Worm (Caenorhabditis elegans): ENCODE results near the gene ceph-41.

Gene ceph-41

ce11 chrIV:8165950-8166349 lies 38.9 kb downstream of the ceph-41 start, which contains the start of gene B0218.7:
Gene B0218.7, minus strand, starts transcription at chrIV:8166050.
- TF ChIP-seq mls-2 (tag; optimal IDR thresholded peaks at IDR 0.05) (no peak), nhr-76 (tag; optimal IDR thresholded peaks at IDR 0.05) (no peak), lin-13 (tag; optimal IDR thresholded peaks at IDR 0.05) (no peak), sem-2 (GFP tag; optimal IDR thresholded peaks at IDR 0.05) (no peak), lsy-2 (tag; optimal IDR thresholded peaks at IDR 0.05) (no peak), ceh-39 (tag; optimal IDR thresholded peaks at IDR 0.05) (no peak), pha-4 (tag; optimal IDR thresholded peaks at IDR 0.05) (no peak), elt-1 (tag; optimal IDR thresholded peaks at IDR 0.05; ENCODE audit: borderline replicate concordance, insufficient read depth) (no peak), lin-32 (GFP tag; optimal IDR thresholded peaks at IDR 0.05) (no peak), blmp-1 (tag; optimal IDR thresholded peaks at IDR 0.05) (no peak), cnd-1 (tag; optimal IDR thresholded peaks at IDR 0.05) (no peak), ces-1 (GFP tag; optimal IDR thresholded peaks at IDR 0.05) (no peak), nhr-2 (tag; optimal IDR thresholded peaks at IDR 0.05) (no peak), snpc-4 (tag; optimal IDR thresholded peaks at IDR 0.05) (no peak), nhr-12 (tag; optimal IDR thresholded peaks at IDR 0.05) (no peak)

ce11 chrIV:8168660-8169059 lies 41.7 kb downstream of the ceph-41 start, which contains the start of gene clec-52:
Gene clec-52, minus strand, starts transcription at chrIV:8168760.
- no peak for TF ChIP-seq snpc-4 (tag; optimal IDR thresholded peaks at IDR 0.05)

ce11 chrIV:8169674-8170073 lies 42.7 kb downstream of the ceph-41 start, which contains the start of gene C07G1.15:
Gene C07G1.15, plus strand, starts transcription at chrIV:8169974.
- no peak for TF ChIP-seq blmp-1 (tag; optimal IDR thresholded peaks at IDR 0.05)
- no peak for TF ChIP-seq nhr-76 (tag; optimal IDR thresholded peaks at IDR 0.05)
- no peak for TF ChIP-seq lin-13 (tag; optimal IDR thresholded peaks at IDR 0.05)
- no peak for TF ChIP-seq nhr-12 (tag; optimal IDR thresholded peaks at IDR 0.05)
- no peak for TF ChIP-seq cnd-1 (tag; optimal IDR thresholded peaks at IDR 0.05)
- no peak for TF ChIP-seq zip-8 (tag; optimal IDR thresholded peaks at IDR 0.05)
- TF ChIP-seq pha-4 (tag; optimal IDR thresholded peaks at IDR 0.05), result no peak
- TF ChIP-seq mab-5 (tag; optimal IDR thresholded peaks at IDR 0.05), result no peak
- no peak for TF ChIP-seq lin-32 (GFP tag; optimal IDR thresholded peaks at IDR 0.05)
- no peak for TF ChIP-seq mep-1 (tag; optimal IDR thresholded peaks at IDR 0.05)
- TF ChIP-seq ces-1 (GFP tag; optimal IDR thresholded peaks at IDR 0.05), result no peak
- TF ChIP-seq ham-2 (GFP tag; optimal IDR thresholded peaks at IDR 0.05), result no peak
- TF ChIP-seq ceh-83 (GFP tag; optimal IDR thresholded peaks at IDR 0.05), result no peak
- no peak for TF ChIP-seq nhr-2 (tag; optimal IDR thresholded peaks at IDR 0.05)
- TF ChIP-seq sem-2 (GFP tag; optimal IDR thresholded peaks at IDR 0.05), result no peak

ce11 chrIV:8170264-8170663 lies 43.3 kb downstream of the ceph-41 start:
- TF ChIP-seq elt-3 (tag; optimal IDR thresholded peaks at IDR 0.05) (peak; percentile 51), nhr-237 (tag; optimal IDR thresholded peaks at IDR 0.05) (peak; percentile 29), pha-4 (tag; optimal IDR thresholded peaks at IDR 0.05) (peak; percentile 58), nhr-28 (tag; optimal IDR thresholded peaks at IDR 0.05) (no peak), ham-2 (GFP tag; optimal IDR thresholded peaks at IDR 0.05) (peak; percentile 86)

ce11 chrIV:8171376-8171775 lies 44.4 kb downstream of the ceph-41 start:
- TF ChIP-seq snpc-4 (tag; optimal IDR thresholded peaks at IDR 0.05) (no peak), unc-62 (GFP tag; optimal IDR thresholded peaks at IDR 0.05) (no peak), lsy-2 (tag; optimal IDR thresholded peaks at IDR 0.05) (no peak), mab-5 (tag; optimal IDR thresholded peaks at IDR 0.05) (no peak), elt-3 (tag; optimal IDR thresholded peaks at IDR 0.05) (no peak), lin-13 (tag; optimal IDR thresholded peaks at IDR 0.05) (no peak), zip-8 (tag; optimal IDR thresholded peaks at IDR 0.05) (no peak), nhr-12 (tag; optimal IDR thresholded peaks at IDR 0.05) (no peak)

ce11 chrIV:8173610-8174009 lies 46.6 kb downstream of the ceph-41 start:
- TF ChIP-seq elt-1 (tag; optimal IDR thresholded peaks at IDR 0.05; ENCODE audit: borderline replicate concordance, insufficient read depth), result no peak
- peak; percentile 83 for TF ChIP-seq blmp-1 (tag; optimal IDR thresholded peaks at IDR 0.05)

ce11 chrIV:8174792-8175191 lies 47.8 kb downstream of the ceph-41 start:
- TF ChIP-seq ceh-39 (tag; optimal IDR thresholded peaks at IDR 0.05), result no peak
- no peak for TF ChIP-seq sptf-1 (tag; optimal IDR thresholded peaks at IDR 0.05)
- no peak for TF ChIP-seq flh-1 (GFP tag; optimal IDR thresholded peaks at IDR 0.05)
- TF ChIP-seq nhr-76 (tag; optimal IDR thresholded peaks at IDR 0.05), result no peak
- TF ChIP-seq sem-2 (GFP tag; optimal IDR thresholded peaks at IDR 0.05), result no peak

All from whole organism, mixed stage, embryonic.